Worm (Caenorhabditis elegans) whole organism, early embryonic: ENCODE measurements around the gene tofu-7.

ENCODE experiments used
- B0310.2 ChIP-seq: sonication (generic microtip); optimal IDR thresholded peaks from 2 replicates; lab custom pipeline; 2016; ENCODE audit warnings: mild to moderate bottlenecking, missing genetic modification characterization, missing compliant biosample characterization
- F13C5.2 ChIP-seq: sonication (generic microtip); optimal IDR thresholded peaks from 2 replicates; lab custom pipeline; 2017; ENCODE audit warnings: mild to moderate bottlenecking, missing genetic modification characterization, inconsistent platforms, missing compliant biosample characterization
- aly-1 ChIP-seq: sonication (generic microtip); optimal IDR thresholded peaks from 2 replicates; lab custom pipeline; 2016; ENCODE audit warnings: missing genetic modification characterization, missing compliant biosample characterization
- ama-1 ChIP-seq: fragments of 150-350 bp; optimal IDR thresholded peaks from 2 replicates; lab custom pipeline; 2014
- ceh-13 ChIP-seq: fragments of 200-800 bp; sonication (Bioruptor generic); optimal IDR thresholded peaks from 2 replicates; lab custom pipeline; 2018; ENCODE audit warnings: mild to moderate bottlenecking, missing genetic modification characterization, missing compliant biosample characterization
- ceh-36 ChIP-seq: sonication (generic microtip); optimal IDR thresholded peaks from 2 replicates; lab custom pipeline; 2016; ENCODE audit warnings: missing genetic modification characterization, inconsistent platforms, missing compliant biosample characterization
- ets-7 ChIP-seq: sonication (generic microtip); optimal IDR thresholded peaks from 2 replicates; lab custom pipeline; 2016; ENCODE audit warnings: missing genotype, missing genetic modification characterization, missing compliant biosample characterization
- flt-1 ChIP-seq: fragments of 200-800 bp; sonication (Bioruptor generic); IDR thresholded peaks from 2 replicates; pipeline ENCODE4 v1.3.6; 2022; ENCODE audit warnings: missing genetic modification characterization, missing compliant biosample characterization
- hmbx-1 ChIP-seq: sonication (generic microtip); optimal IDR thresholded peaks from 2 replicates; lab custom pipeline; 2016; ENCODE audit warnings: mild to moderate bottlenecking, missing genetic modification characterization, missing compliant biosample characterization
- hmg-4 ChIP-seq: fragments of 200-800 bp; sonication (Bioruptor generic); optimal IDR thresholded peaks from 2 replicates; lab custom pipeline; 2018; ENCODE audit warnings: mild to moderate bottlenecking, missing genetic modification characterization, missing compliant biosample characterization
- hnd-1 ChIP-seq: sonication (generic microtip); optimal IDR thresholded peaks from 2 replicates; lab custom pipeline; 2016; ENCODE audit warnings: missing genetic modification characterization, missing compliant biosample characterization
- pes-1 ChIP-seq: fragments of 200-800 bp; sonication (Bioruptor generic); IDR thresholded peaks from 2 replicates; pipeline ENCODE4 v1.3.6; 2022; ENCODE audit warnings: missing genetic modification reagents, missing genetic modification characterization, missing compliant biosample characterization
- scrt-1 ChIP-seq: fragments of 200-800 bp; sonication (Bioruptor generic); IDR thresholded peaks from 2 replicates; pipeline ENCODE4 v1.3.6; 2022; ENCODE audit warnings: missing genetic modification characterization, missing compliant biosample characterization
- sea-1 ChIP-seq: fragments of 200-800 bp; sonication (Bioruptor generic); conservative IDR thresholded peaks from 2 replicates; pipeline ENCODE4 v1.3.6; 2022; ENCODE audit warnings: missing genetic modification characterization, missing compliant biosample characterization
- tbx-11 ChIP-seq: fragments of 200-800 bp; sonication (Bioruptor generic); IDR thresholded peaks from 2 replicates; pipeline ENCODE4 v1.3.6; 2022; ENCODE audit warnings: missing genetic modification characterization, missing compliant biosample characterization
- tbx-37 ChIP-seq: fragments of 200-800 bp; sonication (Bioruptor generic); conservative IDR thresholded peaks from 2 replicates; pipeline ENCODE4 v1.3.6; 2022; ENCODE audit warnings: missing genetic modification reagents, missing genetic modification characterization, missing compliant biosample characterization
- tra-4 ChIP-seq: sonication (generic microtip); optimal IDR thresholded peaks from 2 replicates; lab custom pipeline; 2017; ENCODE audit warnings: missing genetic modification characterization, missing compliant biosample characterization

Gene tofu-7

ce11 chrIII:7087180-7087579 is 2.4 kb upstream of the tofu-7 start:
- TF ChIP-seq scrt-1 (GFP tag; lab: Robert Waterston, UW) = no peak
- no peak for TF ChIP-seq tbx-11 (GFP tag; lab: Robert Waterston, UW)
- TF ChIP-seq aly-1 = no peak
- TF ChIP-seq B0310.2 (tag; lab: Kevin White, UChicago) = no peak
- no peak for TF ChIP-seq flt-1 (GFP tag; lab: Robert Waterston, UW)
- TF ChIP-seq tra-4 (tag; lab: Kevin White, UChicago) = no peak
- no peak for TF ChIP-seq F13C5.2 (tag; lab: Kevin White, UChicago)
- TF ChIP-seq hmbx-1 (tag; lab: Kevin White, UChicago) = no peak
- TF ChIP-seq sea-1 (GFP tag; lab: Robert Waterston, UW) = no peak
- no peak for TF ChIP-seq pes-1 (GFP tag; lab: Robert Waterston, UW)
- TF ChIP-seq hmg-4 (GFP tag; lab: Kevin White, UChicago) = no peak
- TF ChIP-seq ama-1 (lab: Kevin White, UChicago) = no peak
- no peak for TF ChIP-seq hnd-1
- TF ChIP-seq ceh-36 = no peak

ce11 chrIII:7083106-7083505 is 1.7 kb downstream of the tofu-7 start:
- no peak for TF ChIP-seq B0310.2 (tag; lab: Kevin White, UChicago)

ce11 chrIII:7081488-7081887 is 3.3 kb downstream of the tofu-7 start:
- TF ChIP-seq scrt-1 (GFP tag; lab: Robert Waterston, UW) (no peak), F13C5.2 (tag; lab: Kevin White, UChicago) (no peak), tbx-11 (GFP tag; lab: Robert Waterston, UW) (no peak), ama-1 (lab: Kevin White, UChicago) (no peak), hnd-1 (no peak), tra-4 (tag; lab: Kevin White, UChicago) (no peak), ceh-36 (no peak), ceh-13 (no peak), tbx-37 (GFP tag; lab: Robert Waterston, UW) (no peak), B0310.2 (tag; lab: Kevin White, UChicago) (no peak), ets-7 (no peak), hmbx-1 (tag; lab: Kevin White, UChicago) (no peak), pes-1 (GFP tag; lab: Robert Waterston, UW) (no peak), hmg-4 (GFP tag; lab: Kevin White, UChicago) (no peak), aly-1 (no peak)

DNA sequence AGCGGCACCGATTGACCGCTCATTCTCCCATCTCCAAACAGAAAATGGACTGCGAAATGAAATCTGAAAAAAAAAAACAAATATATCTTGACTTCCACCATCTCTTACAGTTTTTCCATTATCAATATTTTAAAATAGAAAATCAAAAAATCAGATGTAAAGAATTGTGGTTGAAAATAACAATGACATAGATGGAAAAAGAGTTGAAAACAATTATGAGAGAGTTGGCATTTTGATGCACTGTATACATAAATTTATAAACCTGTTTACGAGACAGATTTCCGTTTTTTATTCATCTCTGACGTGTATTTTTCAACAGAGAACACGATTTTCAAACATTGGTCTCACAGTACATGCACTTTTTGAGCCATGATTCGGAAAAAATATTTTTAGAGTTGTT is 4.1 kb downstream of the tofu-7 start, which contains the start of gene ZK418.7:
Gene ZK418.7, minus strand, starts transcription at position 101 of the 400 bp plus-strand sequence.
- no peak for TF ChIP-seq scrt-1 (GFP tag; lab: Robert Waterston, UW)
- no peak for TF ChIP-seq aly-1
- no peak for TF ChIP-seq pes-1 (GFP tag; lab: Robert Waterston, UW)
- no peak for TF ChIP-seq hnd-1
- TF ChIP-seq B0310.2 (tag; lab: Kevin White, UChicago) = no peak
- no peak for TF ChIP-seq hmbx-1 (tag; lab: Kevin White, UChicago)
- TF ChIP-seq ama-1 (lab: Kevin White, UChicago) = no peak
- TF ChIP-seq tra-4 (tag; lab: Kevin White, UChicago) = no peak
- TF ChIP-seq hmg-4 (GFP tag; lab: Kevin White, UChicago) = no peak
- no peak for TF ChIP-seq sea-1 (GFP tag; lab: Robert Waterston, UW)
- no peak for TF ChIP-seq ceh-36
- TF ChIP-seq ceh-13 = no peak
- TF ChIP-seq tbx-11 (GFP tag; lab: Robert Waterston, UW) = no peak
- no peak for TF ChIP-seq F13C5.2 (tag; lab: Kevin White, UChicago)
- no peak for TF ChIP-seq tbx-37 (GFP tag; lab: Robert Waterston, UW)
- TF ChIP-seq flt-1 (GFP tag; lab: Robert Waterston, UW) = no peak
- no peak for TF ChIP-seq ets-7

DNA sequence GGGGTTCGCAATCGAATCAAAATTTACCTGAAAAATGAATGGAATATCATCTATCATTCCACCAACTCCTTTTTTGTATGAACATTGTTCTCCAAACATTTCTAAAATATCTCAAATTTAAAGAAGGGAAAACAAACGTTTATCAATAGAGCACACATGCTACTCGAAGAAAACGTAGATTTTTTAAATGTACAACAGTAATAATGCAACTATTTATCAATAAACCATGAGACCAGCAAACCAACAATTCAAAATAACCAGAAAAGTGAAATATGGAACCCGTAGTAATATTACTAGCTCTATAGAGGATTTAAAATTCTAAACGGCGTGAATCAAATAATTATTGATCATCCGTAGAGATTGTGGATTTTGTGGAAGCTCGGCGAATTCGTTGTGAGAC is 6.1 kb downstream of the tofu-7 start, which contains the start of gene ZK418.6:
Gene ZK418.6, minus strand, starts transcription at position 101 of the 400 bp plus-strand sequence.
- TF ChIP-seq B0310.2 (tag; lab: Kevin White, UChicago) (no peak), tbx-37 (GFP tag; lab: Robert Waterston, UW) (no peak), ets-7 (no peak), ama-1 (lab: Kevin White, UChicago) (no peak)

- TF ChIP-seq hnd-1 (no peak), pes-1 (GFP tag; lab: Robert Waterston, UW) (no peak), tra-4 (tag; lab: Kevin White, UChicago) (no peak), hmbx-1 (tag; lab: Kevin White, UChicago) (no peak), B0310.2 (tag; lab: Kevin White, UChicago) (no peak), tbx-11 (GFP tag; lab: Robert Waterston, UW) (no peak), F13C5.2 (tag; lab: Kevin White, UChicago) (no peak), hmg-4 (GFP tag; lab: Kevin White, UChicago) (no peak), ceh-13 (no peak), ets-7 (no peak), flt-1 (GFP tag; lab: Robert Waterston, UW) (no peak), ceh-36 (no peak), aly-1 (no peak)
These were observed 8.4 kb downstream of the tofu-7 start, which contains the start of gene ZK418.13 for ce11 chrIII:7076386-7076785. Gene ZK418.13, minus strand, starts transcription at chrIII:7076486.

DNA sequence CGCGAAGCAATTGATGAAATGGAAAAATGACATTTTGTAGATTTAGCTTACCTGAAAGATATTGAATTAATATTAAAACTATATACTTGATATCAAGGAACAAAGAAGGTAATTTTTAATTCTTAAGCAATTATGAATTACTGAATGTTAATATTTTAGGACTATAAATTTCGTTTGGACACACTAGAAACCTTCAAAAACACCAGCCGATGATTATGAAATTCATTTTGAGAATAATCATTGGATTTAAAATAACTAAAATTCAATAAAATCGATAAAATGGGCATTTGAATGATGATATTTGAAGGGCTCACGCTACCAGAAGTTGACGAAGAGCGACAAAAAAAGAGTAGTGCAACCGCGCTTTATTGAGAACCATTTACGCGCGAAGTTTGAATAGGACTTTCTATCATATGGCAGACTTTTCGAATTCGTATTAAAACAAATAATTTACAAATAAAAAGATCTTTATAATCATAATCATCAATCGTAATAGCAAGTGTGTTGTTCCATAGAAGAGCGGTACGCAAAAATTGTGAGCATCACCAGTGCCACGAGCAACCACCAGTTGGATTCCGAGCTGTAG is 10.9 kb downstream of the tofu-7 start, which contains the start of gene ZK418.5:
Gene ZK418.5, minus strand, starts transcription at position 51 of the 586 bp plus-strand sequence.
- TF ChIP-seq ceh-13 (no peak), F13C5.2 (tag; lab: Kevin White, UChicago) (peak; percentile 60), pes-1 (GFP tag; lab: Robert Waterston, UW) (no peak), hnd-1 (no peak), B0310.2 (tag; lab: Kevin White, UChicago) (no peak)

- TF ChIP-seq flt-1 (GFP tag; lab: Robert Waterston, UW) = no peak
- no peak for TF ChIP-seq scrt-1 (GFP tag; lab: Robert Waterston, UW)
- no peak for TF ChIP-seq hmg-4 (GFP tag; lab: Kevin White, UChicago)
- TF ChIP-seq hnd-1 = no peak
- no peak for TF ChIP-seq ceh-36
- no peak for TF ChIP-seq aly-1
- no peak for TF ChIP-seq ceh-13
- TF ChIP-seq sea-1 (GFP tag; lab: Robert Waterston, UW) = no peak
- no peak for TF ChIP-seq F13C5.2 (tag; lab: Kevin White, UChicago)
- no peak for TF ChIP-seq ama-1 (lab: Kevin White, UChicago)
- TF ChIP-seq tbx-11 (GFP tag; lab: Robert Waterston, UW) = no peak
- no peak for TF ChIP-seq pes-1 (GFP tag; lab: Robert Waterston, UW)
- no peak for TF ChIP-seq tbx-37 (GFP tag; lab: Robert Waterston, UW)
- no peak for TF ChIP-seq tra-4 (tag; lab: Kevin White, UChicago)
- no peak for TF ChIP-seq B0310.2 (tag; lab: Kevin White, UChicago)
- TF ChIP-seq ets-7 = no peak
- TF ChIP-seq hmbx-1 (tag; lab: Kevin White, UChicago) = no peak
These were observed 12.4 kb downstream of the tofu-7 start, which contains the start of gene lin-37 for ce11 chrIII:7072452-7072851. Gene lin-37, minus strand, starts transcription at chrIII:7072552.
